Fruit fly (Drosophila melanogaster) whole organism, wandering third instar larva: ENCODE data around the gene jagn.

ENCODE experiments used
- Abd-B ChIP-seq: fragments of >200 bp; optimal IDR thresholded peaks from 2 replicates; lab custom pipeline; 2017; ENCODE audit warnings: missing biosample characterization, missing genetic modification characterization
- CG9705 ChIP-seq: fragments of 200-800 bp; sonication (Bioruptor generic); optimal IDR thresholded peaks from 2 replicates; lab custom pipeline; 2018; ENCODE audit warnings: missing biosample characterization, mild to moderate bottlenecking, missing genetic modification characterization
- CrebA ChIP-seq: fragments of 200-800 bp; sonication (Bioruptor generic); optimal IDR thresholded peaks from 2 replicates; lab custom pipeline; 2016; ENCODE audit warnings: missing biosample characterization, mild to moderate bottlenecking, missing genetic modification characterization, borderline replicate concordance
- Dfd ChIP-seq: fragments of >200 bp; optimal IDR thresholded peaks from 2 replicates; lab custom pipeline; 2017; ENCODE audit warnings: missing biosample characterization, missing genetic modification characterization
- GATAd ChIP-seq: sonication (Bioruptor generic); optimal IDR thresholded peaks from 2 replicates; lab custom pipeline; 2016; ENCODE audit warnings: missing biosample characterization, missing genetic modification characterization
- HLH106 ChIP-seq: fragments of 200-800 bp; optimal IDR thresholded peaks from 3 replicates; lab custom pipeline; 2019; ENCODE audit warnings: missing biosample characterization, mild to moderate bottlenecking, missing genetic modification characterization, moderate library complexity
- Hnf4 ChIP-seq: fragments of 200-800 bp; sonication (Bioruptor generic); optimal IDR thresholded peaks from 2 replicates; lab custom pipeline; 2016; ENCODE audit warnings: missing biosample characterization, mild to moderate bottlenecking, missing genetic modification characterization
- Hr83 ChIP-seq: fragments of 200-300 bp; sonication (Bioruptor generic); optimal IDR thresholded peaks from 2 replicates; lab custom pipeline; 2016; ENCODE audit warnings: missing biosample characterization, mild to moderate bottlenecking, missing genetic modification characterization, moderate library complexity; ENCODE audit not compliant: poor library complexity, severe bottlenecking
- Jra ChIP-seq: sonication (Bioruptor generic); optimal IDR thresholded peaks from 2 replicates; lab custom pipeline; 2016; ENCODE audit warnings: missing biosample characterization, missing genetic modification characterization
- Mio ChIP-seq: sonication (Bioruptor generic); optimal IDR thresholded peaks from 2 replicates; lab custom pipeline; 2016; ENCODE audit warnings: missing biosample characterization, missing genetic modification characterization
- Myc ChIP-seq: fragments of >200 bp; optimal IDR thresholded peaks from 2 replicates; lab custom pipeline; 2017
- N ChIP-seq: fragments of >200 bp; optimal IDR thresholded peaks from 2 replicates; lab custom pipeline; 2018; ENCODE audit warnings: missing biosample characterization, missing external identifiers, missing genetic modification characterization
- OdsH ChIP-seq: fragments of 200-800 bp; sonication (Bioruptor generic); optimal IDR thresholded peaks from 2 replicates; lab custom pipeline; 2016; ENCODE audit warnings: missing biosample characterization, mild to moderate bottlenecking, missing genetic modification characterization
- Rel ChIP-seq, 2 experiments: fragments of 200-800 bp; sonication (Bioruptor generic) in 1 of 2; optimal IDR thresholded peaks; 2 replicates in 1 of 2; 3 replicates in 1 of 2; lab custom pipeline; 2016 to 2019; ENCODE audit warnings: mild to moderate bottlenecking in 2 of 2, missing biosample characterization in 2 of 2, missing genetic modification characterization in 2 of 2, moderate library complexity in 1 of 2
- Sp1 ChIP-seq: fragments of 200-800 bp; sonication (Bioruptor generic); optimal IDR thresholded peaks from 3 replicates; lab custom pipeline; 2019; ENCODE audit warnings: missing biosample characterization, mild to moderate bottlenecking, missing genetic modification characterization, moderate library complexity
- Vsx2 ChIP-seq: fragments of 200-300, 225-300 bp; sonication (Bioruptor generic); optimal IDR thresholded peaks from 2 replicates; lab custom pipeline; 2018; ENCODE audit warnings: missing biosample characterization, missing genetic modification characterization; ENCODE audit not compliant: partially characterized antibody
- dmrt93B ChIP-seq: fragments of 200-800 bp; sonication (Bioruptor generic); optimal IDR thresholded peaks from 2 replicates; lab custom pipeline; 2018; ENCODE audit warnings: missing biosample characterization, mild to moderate bottlenecking, missing genetic modification characterization
- dsf ChIP-seq: sonication (Bioruptor generic); optimal IDR thresholded peaks from 2 replicates; lab custom pipeline; 2016; ENCODE audit warnings: missing biosample characterization, missing genetic modification characterization, borderline replicate concordance
- ey ChIP-seq: fragments of 200-800 bp; sonication (Bioruptor generic); optimal IDR thresholded peaks from 2 replicates; lab custom pipeline; 2016; ENCODE audit warnings: missing biosample characterization, missing genetic modification characterization
- foxo ChIP-seq, 2 experiments: fragments of 200-800 bp; sonication (Bioruptor generic); optimal IDR thresholded peaks; 2 replicates in 1 of 2; 3 replicates in 1 of 2; lab custom pipeline; 2016 to 2017; ENCODE audit warnings: missing biosample characterization in 2 of 2, missing genetic modification characterization in 2 of 2
- fru ChIP-seq: fragments of 200-800 bp; sonication (Bioruptor generic); optimal IDR thresholded peaks from 3 replicates; lab custom pipeline; 2016; ENCODE audit warnings: missing biosample characterization, mild to moderate bottlenecking, missing genetic modification characterization
- h ChIP-seq: fragments of 200-800 bp; sonication (Bioruptor generic); optimal IDR thresholded peaks from 3 replicates; lab custom pipeline; 2016; ENCODE audit warnings: missing biosample characterization, mild to moderate bottlenecking, missing genetic modification characterization
- jim ChIP-seq: fragments of 175-275, 200-325 bp; sonication (Bioruptor generic); optimal IDR thresholded peaks from 2 replicates; lab custom pipeline; 2016; ENCODE audit warnings: missing biosample characterization, mild to moderate bottlenecking, missing genetic modification characterization
- lola ChIP-seq: fragments of >200 bp; optimal IDR thresholded peaks from 2 replicates; lab custom pipeline; 2017; ENCODE audit warnings: missing biosample characterization, missing genetic modification characterization
- pan ChIP-seq: fragments of >200 bp; optimal IDR thresholded peaks from 2 replicates; lab custom pipeline; 2017
- psq ChIP-seq: fragments of 200-800 bp; sonication (Bioruptor generic); optimal IDR thresholded peaks from 3 replicates; lab custom pipeline; 2017; ENCODE audit warnings: missing biosample characterization, mild to moderate bottlenecking, missing genetic modification characterization, moderate library complexity
- rgr ChIP-seq: fragments of 200-800 bp; sonication (Bioruptor generic); optimal IDR thresholded peaks from 3 replicates; lab custom pipeline; 2016; ENCODE audit warnings: missing biosample characterization, mild to moderate bottlenecking, missing genetic modification characterization
- sv ChIP-seq: fragments of 200-800 bp; sonication (Bioruptor generic); optimal IDR thresholded peaks from 3 replicates; lab custom pipeline; 2016; ENCODE audit warnings: missing biosample characterization, missing genetic modification characterization
- usp ChIP-seq: fragments of >200 bp; optimal IDR thresholded peaks from 2 replicates; lab custom pipeline; 2017; ENCODE audit warnings: missing biosample characterization, missing genetic modification characterization
- woc ChIP-seq: sonication (Bioruptor generic); optimal IDR thresholded peaks from 2 replicates; lab custom pipeline; 2016; ENCODE audit warnings: missing biosample characterization, mild to moderate bottlenecking, missing genetic modification characterization

Gene jagn

DNA sequence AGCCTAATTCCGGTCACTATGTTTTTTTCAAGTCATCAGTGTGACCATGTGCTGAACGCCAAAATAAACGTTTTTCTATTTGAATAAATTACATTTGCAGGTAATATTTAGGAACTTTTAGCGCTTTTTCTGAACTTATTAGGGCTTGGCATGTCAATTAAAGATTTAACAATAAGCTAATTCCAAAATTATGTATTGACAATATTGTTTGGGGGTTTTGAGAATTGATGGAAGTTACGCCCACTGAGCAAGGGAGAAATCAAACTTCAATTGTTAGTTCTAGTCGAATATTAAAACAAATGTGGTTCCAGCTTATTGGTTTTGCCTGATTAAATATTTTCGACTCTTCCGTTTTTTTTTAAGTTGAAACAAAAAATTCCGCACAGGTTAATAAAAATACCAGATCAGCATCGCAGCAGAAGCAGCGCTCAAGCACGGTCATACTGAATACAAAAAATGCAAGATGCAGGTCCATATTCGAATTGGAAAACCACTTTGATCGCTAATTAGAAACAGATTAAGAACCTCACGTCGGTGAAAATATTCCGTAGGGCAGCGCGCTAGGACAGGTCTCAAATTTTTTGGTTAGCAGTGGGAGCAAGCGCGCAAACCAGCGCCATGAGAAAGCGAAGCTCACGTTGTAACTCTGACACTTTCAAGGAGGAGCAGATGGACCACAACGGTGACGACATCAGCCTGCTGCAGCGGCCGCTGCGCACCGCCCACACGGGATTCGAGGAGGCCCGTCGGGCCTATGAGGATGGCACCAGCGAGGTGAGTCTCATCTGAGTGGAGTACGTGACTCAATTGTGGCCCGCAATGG, 15.4 kb downstream of the jagn start, which contains the start of the genes PSMG1 and CG10979:
PSMG1 (minus strand) TSS at position 51 of the 823 bp plus-strand sequence.
CG10979 (plus strand) TSS at position 439 of the 823 bp plus-strand sequence.
- TF ChIP-seq Sp1 (GFP tag; lab: Kevin White, UChicago), result no peak
- no peak for TF ChIP-seq GATAd
- no peak for TF ChIP-seq woc (GFP tag; lab: Kevin White, UChicago)
- no peak for TF ChIP-seq rgr (GFP tag; lab: Kevin White, UChicago)
- TF ChIP-seq Myc, result no peak
- no peak for TF ChIP-seq CrebA (GFP tag; lab: Kevin White, UChicago)
- no peak for TF ChIP-seq sv (GFP tag; lab: Kevin White, UChicago)
- no peak for TF ChIP-seq h (GFP tag; lab: Kevin White, UChicago)
- TF ChIP-seq CG9705 (GFP tag; lab: Kevin White, UChicago), result no peak
- TF ChIP-seq Dfd (GFP tag; lab: Kevin White, UChicago), result no peak
- no peak for TF ChIP-seq lola (GFP tag; lab: Kevin White, UChicago)
- TF ChIP-seq Hnf4 (GFP tag; lab: Kevin White, UChicago), result no peak
- TF ChIP-seq ey (GFP tag; lab: Kevin White, UChicago), result no peak
- TF ChIP-seq Rel (GFP tag; optimal IDR thresholded peaks at IDR 0.05; lab: Kevin White, UChicago), result no peak
- TF ChIP-seq Rel (tag; optimal IDR thresholded peaks at IDR 0.05; lab: Kevin White, UChicago), result no peak

DNA sequence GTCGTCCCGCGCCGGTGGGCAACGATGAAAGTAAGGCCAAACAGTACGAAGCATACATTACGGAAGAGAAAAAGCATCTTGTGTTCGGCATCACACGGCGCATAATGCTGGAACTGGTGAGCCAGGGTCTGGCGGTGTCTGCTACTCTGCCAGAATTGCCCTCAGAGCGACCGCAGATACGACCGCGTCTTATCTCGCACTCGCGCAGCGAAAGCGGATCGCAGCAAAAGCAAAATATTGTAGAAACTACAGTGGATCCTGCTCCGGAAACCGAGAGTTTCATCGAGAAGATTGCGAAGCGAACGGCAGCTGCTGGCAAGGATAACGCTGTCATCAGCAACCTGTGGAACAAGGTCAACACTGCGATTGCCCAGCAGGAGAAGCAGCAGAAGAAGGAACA, 18.6 kb downstream of the jagn start:
- no peak for TF ChIP-seq Jra
- TF ChIP-seq jim, result no peak
- TF ChIP-seq Vsx2 (GFP tag; lab: Kevin White, UChicago), result no peak
- no peak for TF ChIP-seq HLH106 (tag; lab: Kevin White, UChicago)
- TF ChIP-seq sv (GFP tag; lab: Kevin White, UChicago), result no peak
- TF ChIP-seq fru (GFP tag; lab: Kevin White, UChicago), result no peak
- TF ChIP-seq woc (GFP tag; lab: Kevin White, UChicago), result no peak
- TF ChIP-seq CG9705 (GFP tag; lab: Kevin White, UChicago), result no peak
- no peak for TF ChIP-seq Hr83 (GFP tag; lab: Kevin White, UChicago)
- no peak for TF ChIP-seq pan (lab: Kevin White, UChicago)
- no peak for TF ChIP-seq h (GFP tag; lab: Kevin White, UChicago)
- TF ChIP-seq, all 38 proteins: peak for 0

DNA sequence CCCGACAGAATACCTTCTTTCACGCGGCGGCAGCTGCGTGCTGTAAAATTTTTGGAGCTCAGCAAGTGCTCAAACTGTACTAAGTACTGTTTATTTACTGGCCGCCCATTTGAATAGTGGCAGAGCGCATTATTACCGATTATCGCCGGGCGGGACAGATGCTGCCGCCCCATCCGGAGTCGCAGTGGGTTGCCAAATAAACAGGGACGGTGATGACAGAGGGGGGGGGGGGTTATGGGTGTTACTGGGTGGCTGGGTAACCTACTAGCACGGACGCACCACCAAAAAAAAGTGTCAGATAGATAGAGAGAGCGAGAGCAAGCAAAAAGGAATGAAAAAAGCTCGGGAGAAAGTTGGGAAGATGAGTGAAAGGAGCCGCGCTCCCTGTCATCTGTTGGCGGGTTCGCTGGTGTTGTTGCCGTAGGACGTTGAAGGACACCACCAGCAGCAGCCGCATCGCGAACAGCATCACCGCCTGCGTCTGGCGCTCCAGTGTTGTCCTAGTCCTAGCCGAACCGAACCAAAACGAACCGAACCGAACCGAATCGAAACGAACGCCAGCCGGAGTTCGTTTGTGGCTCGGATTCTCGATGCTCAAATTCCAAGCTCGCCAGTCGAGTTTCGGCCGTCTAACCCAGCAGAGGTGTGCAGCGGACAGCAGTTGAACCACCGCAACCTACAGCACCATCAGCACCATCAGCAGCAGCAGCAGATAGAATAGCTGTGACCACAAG, 22.8 kb downstream of the jagn start, which contains the start of gene CG11000:
CG11000 (plus strand) TSS at position 626 of the 734 bp plus-strand sequence.
- TF ChIP-seq psq (no peak), woc (GFP tag; lab: Kevin White, UChicago) (no peak), Vsx2 (GFP tag; lab: Kevin White, UChicago) (no peak), pan (lab: Kevin White, UChicago) (no peak), N (GFP tag; lab: Kevin White, UChicago) (no peak), fru (GFP tag; lab: Kevin White, UChicago) (no peak), Sp1 (GFP tag; lab: Kevin White, UChicago) (no peak), Hnf4 (GFP tag; lab: Kevin White, UChicago) (no peak), Dfd (GFP tag; lab: Kevin White, UChicago) (no peak), dsf (no peak), usp (GFP tag; lab: Kevin White, UChicago) (no peak), foxo (GFP tag; optimal IDR thresholded peaks at IDR 0.05; lab: Kevin White, UChicago) (no peak), OdsH (no peak), Mio (GFP tag; lab: Kevin White, UChicago) (no peak), Abd-B (GFP tag; lab: Kevin White, UChicago) (no peak), dmrt93B (no peak), Hr83 (GFP tag; lab: Kevin White, UChicago) (no peak), CrebA (GFP tag; lab: Kevin White, UChicago) (no peak), rgr (GFP tag; lab: Kevin White, UChicago) (no peak)
- TF ChIP-seq, all 38 proteins: peak for 0
